Worm (Caenorhabditis elegans) whole organism, L4 larva: ENCODE data around the gene Y54F10BM.3.

Experiments
- ceh-20 ChIP-seq: fragments of 200-800 bp; sonication (Bioruptor generic); IDR thresholded peaks from 2 replicates; pipeline ENCODE4 v1.3.6; 2022; ENCODE audit warnings: missing genetic modification reagents, missing genetic modification characterization, missing compliant biosample characterization
- ceh-44 ChIP-seq: fragments of 200-800 bp; sonication (Bioruptor generic); IDR thresholded peaks from 2 replicates; pipeline ENCODE4 v1.3.6; 2022; ENCODE audit warnings: missing genetic modification reagents, missing genetic modification characterization, missing compliant biosample characterization
- daf-19 ChIP-seq: fragments of 200-800 bp; sonication (Bioruptor generic); conservative IDR thresholded peaks from 2 replicates; pipeline ENCODE4 v1.3.6; 2022; ENCODE audit warnings: missing genetic modification characterization, missing compliant biosample characterization
- dmd-8 ChIP-seq: fragments of 200-800 bp; sonication (Bioruptor generic); IDR thresholded peaks from 2 replicates; pipeline ENCODE4 v1.3.6; 2022; ENCODE audit warnings: missing genetic modification characterization, missing compliant biosample characterization
- fkh-10 ChIP-seq: fragments of 150-350 bp; optimal IDR thresholded peaks from 2 replicates; lab custom pipeline; 2014; ENCODE audit warnings: missing biosample characterization, missing genetic modification reagents, missing genetic modification characterization
- gei-8 ChIP-seq: fragments of 200-800 bp; sonication (Bioruptor generic); optimal IDR thresholded peaks from 2 replicates; lab custom pipeline; 2018; ENCODE audit warnings: mild to moderate bottlenecking, missing genetic modification characterization, missing compliant biosample characterization
- hlh-30 ChIP-seq: sonication (generic microtip); optimal IDR thresholded peaks from 2 replicates; lab custom pipeline; 2017; ENCODE audit warnings: antibody characterized with exemption, mild to moderate bottlenecking, missing genetic modification characterization, missing compliant biosample characterization; ENCODE audit not compliant: insufficient read depth
- jun-1 ChIP-seq: fragments of 150-350 bp; optimal IDR thresholded peaks from 2 replicates; lab custom pipeline; 2014; ENCODE audit warnings: missing biosample characterization, missing genetic modification reagents, missing genetic modification characterization
- lin-13 ChIP-seq: fragments of 150-350 bp; optimal IDR thresholded peaks from 2 replicates; lab custom pipeline; 2014; ENCODE audit warnings: missing biosample characterization, missing genetic modification reagents, missing genetic modification characterization
- nhr-237 ChIP-seq: sonication (generic microtip); optimal IDR thresholded peaks from 2 replicates; lab custom pipeline; 2017; ENCODE audit warnings: missing biosample characterization, missing genetic modification characterization
- nhr-28 ChIP-seq: fragments of 150-350 bp; optimal IDR thresholded peaks from 2 replicates; lab custom pipeline; 2014; ENCODE audit warnings: missing biosample characterization, missing genetic modification characterization
- nhr-6 ChIP-seq: fragments of 150-350 bp; optimal IDR thresholded peaks from 2 replicates; lab custom pipeline; 2014; ENCODE audit warnings: missing biosample characterization, missing genetic modification characterization
- pqm-1 ChIP-seq: sonication (generic microtip); optimal IDR thresholded peaks from 2 replicates; lab custom pipeline; 2017; ENCODE audit warnings: missing biosample characterization, missing genetic modification characterization
- unc-130 ChIP-seq: sonication (generic microtip); optimal IDR thresholded peaks from 2 replicates; lab custom pipeline; 2016; ENCODE audit warnings: missing genetic modification reagents, missing genetic modification characterization, missing compliant biosample characterization

DNA sequence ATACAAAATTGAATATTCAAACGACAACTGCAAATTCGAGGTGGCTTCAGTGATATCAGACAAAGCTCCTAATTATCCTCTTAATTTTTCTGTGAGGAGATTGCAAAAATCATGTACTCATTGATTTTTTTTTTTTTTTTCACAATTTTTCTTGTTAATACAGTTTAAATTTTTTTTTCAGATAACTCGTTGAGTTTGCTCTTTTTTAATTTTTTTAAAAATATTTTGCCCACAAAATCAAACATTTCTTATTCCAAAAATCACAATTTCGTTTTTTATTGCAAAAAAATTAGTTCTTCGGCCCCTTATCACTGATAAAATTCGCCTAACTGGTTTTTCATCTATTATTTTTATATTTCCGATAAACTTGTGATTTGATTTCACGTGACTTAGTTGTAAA lies 5.0 kb upstream of the Y54F10BM.3 start, which contains the start of gene Y54F10BM.21:
- no peak for TF ChIP-seq lin-13
- no peak for TF ChIP-seq dmd-8 (GFP tag; lab: Robert Waterston, UW)
- no peak for TF ChIP-seq daf-19 (GFP tag; lab: Robert Waterston, UW)
- no peak for TF ChIP-seq jun-1 (tag; lab: Kevin White, UChicago)
- TF ChIP-seq nhr-6 (tag; lab: Kevin White, UChicago), result no peak
- no peak for TF ChIP-seq gei-8 (GFP tag; lab: Kevin White, UChicago)
- no peak for TF ChIP-seq fkh-10 (GFP tag; lab: Kevin White, UChicago)
- TF ChIP-seq ceh-20 (GFP tag; lab: Robert Waterston, UW), result no peak
- no peak for TF ChIP-seq unc-130 (GFP tag; lab: Kevin White, UChicago)
- TF ChIP-seq ceh-44 (GFP tag; lab: Robert Waterston, UW), result no peak
- TF ChIP-seq hlh-30 (tag; lab: Kevin White, UChicago), result no peak
- TF ChIP-seq nhr-28 (tag; lab: Kevin White, UChicago), result no peak
- TF ChIP-seq pqm-1 (tag; lab: Kevin White, UChicago), result no peak
- no peak for TF ChIP-seq nhr-237 (tag; lab: Kevin White, UChicago)
